Worm (Caenorhabditis elegans): ENCODE measurements around the gene srv-22.

DNA sequence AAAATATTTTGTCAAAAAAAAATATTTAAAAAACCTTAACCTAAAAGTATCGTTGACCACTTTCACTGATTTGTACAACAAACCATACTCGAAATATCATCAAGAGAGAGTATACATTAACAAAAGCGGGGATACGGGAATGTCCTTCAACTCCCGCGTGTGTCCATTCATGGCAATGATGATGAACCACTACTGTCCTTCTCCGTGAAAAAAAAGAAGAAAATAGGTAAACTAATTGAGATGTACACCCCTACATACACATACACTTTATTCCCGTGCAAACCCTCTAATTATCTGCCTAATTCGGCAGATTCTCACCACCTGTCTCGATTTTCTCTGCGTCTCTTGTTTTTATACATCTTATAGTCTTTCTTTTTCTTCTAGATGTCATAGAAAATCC is 46.9 kb upstream of the srv-22 start:
- TF ChIP-seq sma-3 (GFP tag; optimal IDR thresholded peaks at IDR 0.05), result peak; percentile 47
- TF ChIP-seq Y55F3AM.14 (GFP tag; optimal IDR thresholded peaks at IDR 0.05), result no peak
- no peak for TF ChIP-seq lin-13 (GFP tag; optimal IDR thresholded peaks at IDR 0.05)
- TF ChIP-seq C34F6.9 (tag; optimal IDR thresholded peaks at IDR 0.05), result peak; percentile 38
- TF ChIP-seq elt-3 (tag; optimal IDR thresholded peaks at IDR 0.05), result no peak
- TF ChIP-seq zag-1 (tag; optimal IDR thresholded peaks at IDR 0.05), result no peak
- no peak for TF ChIP-seq nhr-11 (tag; optimal IDR thresholded peaks at IDR 0.05)
- no peak for TF ChIP-seq elt-1 (tag; optimal IDR thresholded peaks at IDR 0.05)
- no peak for TF ChIP-seq nhr-12 (tag; optimal IDR thresholded peaks at IDR 0.05)
- no peak for TF ChIP-seq nhr-77 (tag; optimal IDR thresholded peaks at IDR 0.05)
- no peak for TF ChIP-seq ceh-82 (tag; optimal IDR thresholded peaks at IDR 0.05)
